Worm (Caenorhabditis elegans) whole organism, L4 larva: ENCODE measurements around the gene C34E10.12.

Experiments used
- F10B5.3 ChIP-seq: sonication (generic microtip); optimal IDR thresholded peaks from 2 replicates; lab custom pipeline; 2016; ENCODE audit warnings: mild to moderate bottlenecking, missing genetic modification characterization, missing compliant biosample characterization
- F37D6.2 ChIP-seq: sonication (generic microtip); optimal IDR thresholded peaks from 2 replicates; lab custom pipeline; 2016; ENCODE audit warnings: mild to moderate bottlenecking, missing genetic modification characterization, missing compliant biosample characterization
- F49E8.2 ChIP-seq: sonication (generic microtip); optimal IDR thresholded peaks from 2 replicates; lab custom pipeline; 2016; ENCODE audit warnings: missing compliant biosample characterization, mild to moderate bottlenecking, missing genetic modification characterization, borderline replicate concordance
- T26A8.4 ChIP-seq: fragments of 200-800 bp; sonication (Bioruptor generic); IDR thresholded peaks from 2 replicates; pipeline ENCODE4 v1.3.6; 2022; ENCODE audit warnings: missing genetic modification characterization, missing compliant biosample characterization
- Y5F2A.4 ChIP-seq: fragments of 200-800 bp; sonication (Bioruptor generic); optimal IDR thresholded peaks from 2 replicates; lab custom pipeline; 2018; ENCODE audit warnings: mild to moderate bottlenecking, missing genetic modification characterization, missing compliant biosample characterization
- ZK337.2 ChIP-seq: fragments of 200-800 bp; sonication (Bioruptor generic); IDR thresholded peaks from 2 replicates; pipeline ENCODE4 v1.3.6; 2022; ENCODE audit warnings: missing genetic modification reagents, missing genetic modification characterization, missing compliant biosample characterization
- arid-1 ChIP-seq: fragments of 200-800 bp; sonication (Bioruptor generic); conservative IDR thresholded peaks from 2 replicates; pipeline ENCODE4 v1.3.6; 2022; ENCODE audit warnings: missing genetic modification reagents, missing genetic modification characterization, missing compliant biosample characterization
- ceh-44 ChIP-seq: fragments of 200-800 bp; sonication (Bioruptor generic); IDR thresholded peaks from 2 replicates; pipeline ENCODE4 v1.3.6; 2022; ENCODE audit warnings: missing genetic modification reagents, missing genetic modification characterization, missing compliant biosample characterization
- ceh-82 ChIP-seq: sonication (generic microtip); optimal IDR thresholded peaks from 2 replicates; lab custom pipeline; 2017; ENCODE audit warnings: missing biosample characterization, missing genetic modification characterization
- ces-1 ChIP-seq: fragments of 150-350 bp; sonication (generic microtip); optimal IDR thresholded peaks from 4 replicates; lab custom pipeline; 2014; ENCODE audit warnings: missing biosample characterization, missing genetic modification reagents, missing genetic modification characterization
- dmd-6 ChIP-seq: fragments of 200-800 bp; sonication (Bioruptor generic); IDR thresholded peaks from 2 replicates; pipeline ENCODE4 v1.3.6; 2022; ENCODE audit warnings: missing genetic modification reagents, missing genetic modification characterization, missing compliant biosample characterization
- dmd-9 ChIP-seq: fragments of 200-800 bp; sonication (Bioruptor generic); IDR thresholded peaks from 2 replicates; pipeline ENCODE4 v1.3.6; 2022; ENCODE audit warnings: missing genetic modification reagents, missing genetic modification characterization, missing compliant biosample characterization
- dpl-1 ChIP-seq: fragments of 150-350 bp; optimal IDR thresholded peaks from 2 replicates; lab custom pipeline; 2014; ENCODE audit warnings: missing biosample characterization, missing genetic modification reagents, missing genetic modification characterization
- dve-1 ChIP-seq: sonication (generic microtip); optimal IDR thresholded peaks from 2 replicates; lab custom pipeline; 2017; ENCODE audit warnings: antibody characterized with exemption, mild to moderate bottlenecking, missing genetic modification characterization, missing compliant biosample characterization; ENCODE audit not compliant: insufficient read depth
- egl-27 ChIP-seq: sonication (generic microtip); optimal IDR thresholded peaks from 3 replicates; lab custom pipeline; 2017; ENCODE audit warnings: missing biosample characterization, missing genetic modification reagents, missing genetic modification characterization
- fkh-10 ChIP-seq: fragments of 150-350 bp; optimal IDR thresholded peaks from 2 replicates; lab custom pipeline; 2014; ENCODE audit warnings: missing biosample characterization, missing genetic modification reagents, missing genetic modification characterization
- fos-1 ChIP-seq: fragments of 150-350 bp; optimal IDR thresholded peaks from 2 replicates; lab custom pipeline; 2014; ENCODE audit warnings: missing biosample characterization, missing genetic modification characterization
- hlh-11 ChIP-seq: fragments of 200-800 bp; sonication (Bioruptor generic); optimal IDR thresholded peaks from 2 replicates; lab custom pipeline; 2018; ENCODE audit warnings: mild to moderate bottlenecking, missing genetic modification characterization, missing compliant biosample characterization
- hlh-30 ChIP-seq: sonication (generic microtip); optimal IDR thresholded peaks from 2 replicates; lab custom pipeline; 2017; ENCODE audit warnings: antibody characterized with exemption, mild to moderate bottlenecking, missing genetic modification characterization, missing compliant biosample characterization; ENCODE audit not compliant: insufficient read depth
- hmg-1.1 ChIP-seq: fragments of 200-800 bp; sonication (Bioruptor generic); IDR thresholded peaks from 2 replicates; pipeline ENCODE4 v1.3.6; 2022; ENCODE audit warnings: missing genetic modification reagents, missing genetic modification characterization, missing compliant biosample characterization
- lin-13 ChIP-seq: fragments of 150-350 bp; optimal IDR thresholded peaks from 2 replicates; lab custom pipeline; 2014; ENCODE audit warnings: missing biosample characterization, missing genetic modification reagents, missing genetic modification characterization
- lin-29 ChIP-seq: fragments of 200-800 bp; sonication (Bioruptor generic); IDR thresholded peaks from 2 replicates; pipeline ENCODE4 v1.3.6; 2022; ENCODE audit warnings: missing genetic modification reagents, missing genetic modification characterization, missing compliant biosample characterization
- lin-38 ChIP-seq: fragments of 200-800 bp; sonication (Bioruptor generic); IDR thresholded peaks from 2 replicates; pipeline ENCODE4 v1.3.6; 2022; ENCODE audit warnings: missing genetic modification reagents, missing genetic modification characterization, missing compliant biosample characterization
- lir-3 ChIP-seq: sonication (generic microtip); optimal IDR thresholded peaks from 2 replicates; lab custom pipeline; 2016; ENCODE audit warnings: mild to moderate bottlenecking, missing genetic modification characterization, missing compliant biosample characterization
- lsy-2 ChIP-seq, 2 experiments: fragments of 150-350 bp in 1 of 2; sonication (generic microtip) in 1 of 2; optimal IDR thresholded peaks; 2 replicates each; lab custom pipeline; 2014 to 2017; ENCODE audit warnings: missing biosample characterization in 2 of 2, missing genetic modification characterization in 2 of 2
- mdl-1 ChIP-seq, 2 experiments: fragments of 150-350 bp in 1 of 2; sonication (generic microtip) in 1 of 2; optimal IDR thresholded peaks; 2 replicates each; lab custom pipeline; 2014 to 2017; ENCODE audit warnings: missing biosample characterization in 2 of 2, missing genetic modification characterization in 2 of 2
- mep-1 ChIP-seq: fragments of 150-350 bp; sonication (generic microtip); optimal IDR thresholded peaks from 3 replicates; lab custom pipeline; 2014; ENCODE audit warnings: missing biosample characterization, missing genetic modification characterization
- mes-2 ChIP-seq: sonication (generic microtip); optimal IDR thresholded peaks from 2 replicates; lab custom pipeline; 2016; ENCODE audit warnings: missing genotype, mild to moderate bottlenecking, missing genetic modification characterization, missing compliant biosample characterization; ENCODE audit not compliant: poor library complexity, severe bottlenecking
- nhr-111 ChIP-seq: fragments of 200-800 bp; sonication (Bioruptor generic); optimal IDR thresholded peaks from 2 replicates; lab custom pipeline; 2018; ENCODE audit warnings: mild to moderate bottlenecking, missing genetic modification characterization, missing compliant biosample characterization
- nhr-237 ChIP-seq: sonication (generic microtip); optimal IDR thresholded peaks from 2 replicates; lab custom pipeline; 2017; ENCODE audit warnings: missing biosample characterization, missing genetic modification characterization
- nhr-25 ChIP-seq: sonication (generic microtip); optimal IDR thresholded peaks from 2 replicates; lab custom pipeline; 2017; ENCODE audit warnings: missing genetic modification characterization, mild to moderate bottlenecking, missing compliant biosample characterization, antibody characterized with exemption, moderate library complexity, borderline replicate concordance; ENCODE audit not compliant: insufficient read depth
- nhr-28 ChIP-seq: fragments of 150-350 bp; optimal IDR thresholded peaks from 2 replicates; lab custom pipeline; 2014; ENCODE audit warnings: missing biosample characterization, missing genetic modification characterization
- nhr-41 ChIP-seq: fragments of 200-800 bp; sonication (Bioruptor generic); IDR thresholded peaks from 2 replicates; pipeline ENCODE4 v1.3.6; 2022; ENCODE audit warnings: missing genetic modification reagents, missing genetic modification characterization, missing compliant biosample characterization
- nhr-42 ChIP-seq: fragments of 200-800 bp; sonication (Bioruptor generic); IDR thresholded peaks from 2 replicates; pipeline ENCODE4 v1.3.6; 2022; ENCODE audit warnings: missing genetic modification characterization, missing compliant biosample characterization
- nhr-76 ChIP-seq: fragments of 150-350 bp; optimal IDR thresholded peaks from 2 replicates; lab custom pipeline; 2014; ENCODE audit warnings: missing biosample characterization, missing genetic modification characterization
- php-3 ChIP-seq: fragments of 200-800 bp; sonication (Bioruptor generic); IDR thresholded peaks from 2 replicates; pipeline ENCODE4 v1.3.6; 2022; ENCODE audit warnings: missing genetic modification reagents, missing genetic modification characterization, missing compliant biosample characterization
- snpc-4 ChIP-seq: fragments of 150-350 bp; optimal IDR thresholded peaks from 2 replicates; lab custom pipeline; 2014; ENCODE audit warnings: missing biosample characterization, missing genetic modification characterization
- tag-97 ChIP-seq: fragments of 200-800 bp; sonication (Bioruptor generic); IDR thresholded peaks from 2 replicates; pipeline ENCODE4 v1.3.6; 2022; ENCODE audit warnings: missing genetic modification characterization, missing compliant biosample characterization
- unc-62 ChIP-seq, 3 experiments: fragments of 150-350 bp in 1 of 3; sonication (generic microtip); optimal IDR thresholded peaks in 2 of 3; peaks in 1 of 3; 1 replicate in 1 of 3; 2 replicates in 2 of 3; lab custom pipeline; 2014 to 2017; ENCODE audit warnings: missing biosample characterization in 3 of 3, missing genetic modification characterization in 3 of 3, missing genetic modification reagents in 3 of 3, missing genotype in 1 of 3
- vab-7 ChIP-seq: fragments of 200-800 bp; sonication (Bioruptor generic); IDR thresholded peaks from 2 replicates; pipeline ENCODE4 v1.3.6; 2022; ENCODE audit warnings: missing genetic modification reagents, missing genetic modification characterization, missing compliant biosample characterization
- zfp-2 ChIP-seq: sonication (generic microtip); optimal IDR thresholded peaks from 2 replicates; lab custom pipeline; 2016; ENCODE audit warnings: mild to moderate bottlenecking, missing genetic modification characterization, missing compliant biosample characterization
- zfp-3 ChIP-seq: fragments of 200-800 bp; sonication (Bioruptor generic); conservative IDR thresholded peaks from 2 replicates; pipeline ENCODE4 v1.3.6; 2022; ENCODE audit warnings: missing genetic modification reagents, missing genetic modification characterization, missing compliant biosample characterization
- zip-2 ChIP-seq: fragments of 150-350 bp; optimal IDR thresholded peaks from 2 replicates; lab custom pipeline; 2014; ENCODE audit warnings: missing biosample characterization, missing genetic modification characterization
- ztf-7 ChIP-seq: fragments of 150-350 bp; optimal IDR thresholded peaks from 2 replicates; lab custom pipeline; 2014; ENCODE audit warnings: missing biosample characterization, missing genetic modification characterization

The C34E10.12 gene

ce11 chrIII:5195690-5196089 lies 32.0 kb downstream of the C34E10.12 start, which contains the start of gene moc-6:
Gene moc-6, plus strand, starts transcription at chrIII:5195990.
- TF ChIP-seq zip-2 (tag; lab: Kevin White, UChicago) = no peak

- TF ChIP-seq hlh-30 (peak; percentile 39), hmg-1.1 (GFP tag; lab: Robert Waterston, UW) (no peak)
Measured at ce11 chrIII:5193266-5193665, 34.4 kb downstream of the C34E10.12 start.

DNA sequence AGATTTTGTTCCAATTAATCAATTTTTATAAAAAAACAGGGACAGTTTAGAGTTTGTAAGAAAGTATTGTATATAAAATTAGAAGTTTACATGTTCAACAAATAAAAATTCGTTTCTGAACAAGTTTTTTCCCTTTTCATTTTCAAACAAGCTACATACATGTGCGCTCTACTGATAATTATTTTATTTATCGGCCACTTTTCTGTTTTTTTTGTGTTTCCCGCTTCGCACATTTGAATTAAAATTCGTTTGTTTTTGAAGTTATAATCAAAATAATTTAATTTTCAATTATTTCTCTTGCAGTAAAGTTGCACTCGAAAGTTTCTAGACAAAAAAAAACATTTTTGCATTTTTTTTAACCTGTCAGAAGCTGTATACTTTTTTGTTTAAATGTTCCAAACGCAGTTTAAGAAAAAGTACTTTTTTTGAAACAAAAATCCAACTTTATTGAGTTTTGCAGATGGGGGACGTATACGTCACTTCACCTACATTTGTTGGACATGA lies 37.0 kb downstream of the C34E10.12 start, which contains the start of gene hira-1:
Gene hira-1 (plus strand): TSS at position 454 of the 504 bp plus-strand sequence.
- TF ChIP-seq ces-1 (GFP tag; lab: Kevin White, UChicago) = peak; percentile 6
- peak; percentile 39 for TF ChIP-seq hlh-30
- peak; percentile 33 for TF ChIP-seq dve-1 (tag; lab: Kevin White, UChicago)
- TF ChIP-seq ztf-7 (tag; lab: Kevin White, UChicago) = peak; percentile 9
- TF ChIP-seq dpl-1 (GFP tag; lab: Kevin White, UChicago) = peak; percentile 77
- no peak for TF ChIP-seq nhr-111
- TF ChIP-seq mep-1 (tag; lab: Kevin White, UChicago) = peak; percentile 28
- peak; percentile 75 for TF ChIP-seq lin-38 (GFP tag; lab: Robert Waterston, UW)
- TF ChIP-seq lsy-2 (tag; optimal IDR thresholded peaks at IDR 0.05; lab: Kevin White, UChicago) = peak in 1 of 2 experiments; percentile 65
- TF ChIP-seq nhr-25 = no peak
- no peak for TF ChIP-seq zfp-2
- TF ChIP-seq nhr-41 (GFP tag; lab: Robert Waterston, UW) = no peak
- TF ChIP-seq mdl-1 (tag; optimal IDR thresholded peaks at IDR 0.05; lab: Kevin White, UChicago) = no peak
- TF ChIP-seq T26A8.4 (GFP tag; lab: Robert Waterston, UW) = no peak
- no peak for TF ChIP-seq lir-3
- TF ChIP-seq mes-2 (tag; lab: Kevin White, UChicago) = peak; percentile 63
- TF ChIP-seq dmd-6 = no peak
- TF ChIP-seq fos-1 (tag; lab: Kevin White, UChicago) = no peak
- TF ChIP-seq fkh-10 (GFP tag; lab: Kevin White, UChicago) = no peak
- TF ChIP-seq ceh-44 (GFP tag; lab: Robert Waterston, UW) = no peak

DNA sequence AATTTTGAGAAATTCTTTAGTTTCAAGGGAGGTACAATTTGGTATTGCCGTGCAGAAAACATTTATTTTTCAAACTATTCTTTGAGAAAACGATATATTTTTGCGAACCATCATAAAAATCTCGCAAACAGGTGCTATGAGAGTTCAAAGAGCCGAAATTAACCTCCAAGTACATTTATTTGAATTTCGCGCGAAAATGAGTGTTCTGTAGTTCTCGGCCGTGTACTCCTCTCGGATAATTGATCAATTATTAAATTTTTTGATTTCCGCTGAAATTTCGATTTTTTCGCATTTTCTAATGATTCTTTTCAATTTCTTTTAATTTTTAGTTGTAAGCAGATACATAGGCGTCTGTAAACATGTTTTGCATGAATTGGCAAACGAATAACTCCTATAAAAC lies 37.5 kb downstream of the C34E10.12 start:
- TF ChIP-seq nhr-237 = no peak
- TF ChIP-seq F49E8.2 = peak; percentile 16
- TF ChIP-seq ceh-82 (tag; lab: Kevin White, UChicago) = no peak
- TF ChIP-seq nhr-28 (tag; lab: Kevin White, UChicago) = no peak
- TF ChIP-seq Y5F2A.4 (GFP tag; lab: Kevin White, UChicago) = no peak
- no peak for TF ChIP-seq nhr-76
- TF ChIP-seq unc-62 (GFP tag; optimal IDR thresholded peaks at IDR 0.05 in 1 of 2; lab: Kevin White, UChicago) = no peak
- no peak for TF ChIP-seq unc-62 (tag; optimal IDR thresholded peaks at IDR 0.05; lab: Kevin White, UChicago)
- no peak for TF ChIP-seq nhr-111
- TF ChIP-seq zfp-2 = no peak
- TF ChIP-seq snpc-4 (tag; lab: Kevin White, UChicago) = no peak
- no peak for TF ChIP-seq nhr-42 (GFP tag; lab: Robert Waterston, UW)
- TF ChIP-seq dmd-6 = peak; percentile 33; the same call in 1 of the 2 replicates
- TF ChIP-seq vab-7 (GFP tag; lab: Robert Waterston, UW) = no peak
- TF ChIP-seq egl-27 = no peak
- no peak for TF ChIP-seq ceh-44 (GFP tag; lab: Robert Waterston, UW)
- no peak for TF ChIP-seq F37D6.2
- TF ChIP-seq lin-29 (GFP tag; lab: Robert Waterston, UW) = no peak
- TF ChIP-seq arid-1 = 0 out of 2 replicates have a peak, but pooled peaks have one; percentile 29
- TF ChIP-seq lin-13 = no peak
- TF ChIP-seq dmd-9 (GFP tag; lab: Robert Waterston, UW) = no peak
- TF ChIP-seq hlh-11 (tag; lab: Kevin White, UChicago) = no peak
- peak; percentile 58; the same call in 1 of the 2 replicates for TF ChIP-seq ZK337.2
- TF ChIP-seq ces-1 (GFP tag; lab: Kevin White, UChicago) = no peak
- no peak for TF ChIP-seq zfp-3 (GFP tag; lab: Robert Waterston, UW)
- TF ChIP-seq php-3 = no peak
- no peak for TF ChIP-seq tag-97 (GFP tag; lab: Robert Waterston, UW)
- TF ChIP-seq F10B5.3 = no peak
